Worm (Caenorhabditis elegans) whole organism, L4/young adult: ENCODE results near the gene K01A6.7.
A peak's percentile ranks its signal among the peaks of the same experiment; 100 is the strongest.

Experiments
- W03F9.2 ChIP-seq: fragments of 150-350 bp; optimal IDR thresholded peaks from 2 replicates; lab custom pipeline; 2014; ENCODE audit warnings: missing biosample characterization, missing genetic modification characterization
- dao-5 ChIP-seq: sonication (generic microtip); optimal IDR thresholded peaks from 2 replicates; lab custom pipeline; 2016; ENCODE audit warnings: missing genotype, missing genetic modification characterization, moderate library complexity, missing compliant biosample characterization
- him-1 ChIP-seq: sonication (generic microtip); optimal IDR thresholded peaks from 2 replicates; lab custom pipeline; 2016; ENCODE audit warnings: missing genotype, missing genetic modification reagents, missing genetic modification characterization, missing compliant biosample characterization

The K01A6.7 gene

DNA sequence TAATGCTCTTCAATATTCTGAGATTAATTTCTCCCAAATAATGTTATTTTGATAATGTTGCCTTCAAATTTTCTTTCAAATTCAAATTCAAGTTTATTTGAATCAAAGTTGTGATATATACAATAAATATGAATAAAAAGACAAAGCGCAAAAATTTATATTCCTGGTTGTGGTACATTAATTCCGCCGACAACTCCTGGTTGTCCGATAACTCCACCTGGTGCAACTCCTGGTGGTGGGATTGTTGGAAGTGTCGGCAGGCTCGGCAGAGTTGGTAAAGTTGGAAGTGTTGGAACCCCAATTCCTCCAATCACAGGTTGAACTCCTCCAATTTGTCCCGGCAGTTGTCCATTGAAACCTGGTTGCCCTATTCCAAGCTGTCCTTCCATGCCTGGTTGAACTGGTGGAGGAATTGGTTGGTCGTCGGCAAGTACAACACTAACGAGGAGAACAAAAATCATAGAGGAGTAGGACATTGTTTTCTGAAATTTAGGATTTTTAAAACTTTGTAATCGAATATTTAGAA lies at the start of gene K01A6.7:
TSS of gene K01A6.7 (minus strand) at position 476 of the 526 bp plus-strand sequence.
- TF ChIP-seq W03F9.2 (no peak), him-1 (tag; lab: Kevin White, UChicago) (no peak), dao-5 (tag; lab: Kevin White, UChicago) (no peak)

DNA sequence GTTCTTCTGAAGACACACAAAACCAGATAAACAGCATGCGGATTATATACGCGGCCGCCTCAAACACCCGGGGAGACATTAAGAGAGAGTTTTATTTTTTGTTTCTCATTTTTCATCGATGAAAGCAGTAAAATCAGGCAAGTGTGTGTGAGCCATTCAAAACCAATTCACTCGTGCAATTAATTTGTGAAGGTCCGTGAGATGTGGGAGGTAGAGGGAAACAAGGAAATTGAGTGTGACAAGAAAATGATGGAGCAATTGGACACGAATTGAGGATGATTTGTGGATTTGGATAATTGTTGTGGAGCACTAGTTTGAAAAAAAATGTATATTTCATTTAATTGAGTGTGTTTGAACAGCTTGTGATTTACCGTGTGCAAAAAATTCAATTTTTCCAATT lies 49.4 kb upstream of the K01A6.7 start:
- TF ChIP-seq dao-5 (tag; lab: Kevin White, UChicago) (no peak), W03F9.2 (no peak), him-1 (tag; lab: Kevin White, UChicago) (no peak)

- no peak for TF ChIP-seq W03F9.2
- TF ChIP-seq him-1 (tag; lab: Kevin White, UChicago) = peak; percentile 67
Measured at ce11 chrIV:11785064-11785840, 46.9 kb upstream of the K01A6.7 start.

DNA sequence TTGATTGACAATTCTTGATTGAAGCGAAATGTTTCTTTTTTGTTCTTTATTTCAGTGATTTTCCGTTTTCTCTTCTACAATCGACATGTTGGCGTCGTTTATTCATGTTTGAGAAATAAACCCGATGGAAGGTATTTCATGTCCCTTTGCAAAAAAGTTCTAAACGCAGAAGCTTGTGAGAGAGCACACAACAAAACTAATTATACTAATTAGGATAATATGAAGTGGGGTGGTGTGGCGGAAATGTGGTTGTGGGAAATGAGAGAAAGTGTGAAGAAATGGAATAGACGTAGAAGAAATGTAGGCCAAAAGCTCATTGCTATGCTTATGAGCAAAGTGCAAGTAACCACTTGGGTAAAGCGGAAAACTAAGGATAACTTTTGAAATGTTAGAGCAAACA lies 44.5 kb upstream of the K01A6.7 start:
- no peak for TF ChIP-seq dao-5 (tag; lab: Kevin White, UChicago)
- TF ChIP-seq him-1 (tag; lab: Kevin White, UChicago) = no peak
- no peak for TF ChIP-seq W03F9.2

ce11 chrIV:11779028-11779427 lies 40.7 kb upstream of the K01A6.7 start, which contains the start of gene lpr-2:
TSS of gene lpr-2 (plus strand) at chrIV:11779216.
- no peak for TF ChIP-seq him-1 (tag; lab: Kevin White, UChicago)
- TF ChIP-seq dao-5 (tag; lab: Kevin White, UChicago) = no peak
- TF ChIP-seq W03F9.2 = no peak

- no peak for TF ChIP-seq dao-5 (tag; lab: Kevin White, UChicago)
- TF ChIP-seq him-1 (tag; lab: Kevin White, UChicago) = no peak
- no peak for TF ChIP-seq W03F9.2
Measured at ce11 chrIV:11776968-11777467, 38.7 kb upstream of the K01A6.7 start.

DNA sequence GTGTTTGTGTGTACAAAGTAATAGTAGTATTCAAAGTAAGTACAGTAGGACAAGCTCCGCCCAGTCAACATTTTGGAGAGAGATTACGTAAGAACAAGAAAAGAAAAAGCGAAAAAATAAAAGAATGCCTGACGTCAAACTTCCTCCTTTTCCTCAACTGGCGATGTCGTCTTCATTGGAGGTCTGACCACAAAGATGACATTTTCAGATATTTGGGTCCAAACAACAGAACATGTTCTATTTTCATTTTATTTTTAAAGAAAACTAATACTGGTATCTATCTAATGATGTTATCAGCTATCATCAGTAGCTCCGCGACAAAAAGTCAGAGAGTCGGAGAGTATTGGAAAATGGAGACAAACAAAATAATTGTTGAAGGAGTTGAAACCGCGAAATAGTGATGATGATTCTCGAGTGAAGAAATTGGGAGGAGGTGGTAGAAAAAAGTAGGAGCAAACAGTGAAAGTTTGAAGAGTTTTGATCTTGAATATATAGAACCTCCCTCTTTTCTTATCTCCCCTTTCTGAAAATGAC lies 35.4 kb upstream of the K01A6.7 start, which contains the start of gene lips-5:
TSS of gene lips-5 (minus strand) at position 51 of the 534 bp plus-strand sequence.
- TF ChIP-seq W03F9.2 (no peak), him-1 (tag; lab: Kevin White, UChicago) (no peak), dao-5 (tag; lab: Kevin White, UChicago) (no peak)

DNA sequence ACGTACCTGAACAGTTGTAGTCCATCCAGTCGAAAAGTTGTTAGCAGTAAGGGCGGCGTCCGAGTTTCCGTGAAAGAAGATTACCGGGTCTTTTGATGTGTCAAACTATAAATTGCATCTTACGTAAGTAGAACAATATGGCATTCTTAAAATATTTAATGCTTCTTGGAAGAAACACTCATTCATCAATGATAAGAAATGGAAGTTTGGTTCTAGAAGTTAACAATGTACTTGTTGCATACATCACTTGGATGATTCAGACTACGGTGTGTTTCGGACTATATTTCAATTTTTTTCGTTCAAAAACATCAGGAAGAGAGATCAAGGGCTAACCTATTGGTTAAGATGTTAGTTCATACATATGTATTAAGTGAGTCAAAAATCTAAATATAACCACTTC lies 33.8 kb upstream of the K01A6.7 start:
- no peak for TF ChIP-seq dao-5 (tag; lab: Kevin White, UChicago)
- no peak for TF ChIP-seq W03F9.2
- TF ChIP-seq him-1 (tag; lab: Kevin White, UChicago) = no peak

DNA sequence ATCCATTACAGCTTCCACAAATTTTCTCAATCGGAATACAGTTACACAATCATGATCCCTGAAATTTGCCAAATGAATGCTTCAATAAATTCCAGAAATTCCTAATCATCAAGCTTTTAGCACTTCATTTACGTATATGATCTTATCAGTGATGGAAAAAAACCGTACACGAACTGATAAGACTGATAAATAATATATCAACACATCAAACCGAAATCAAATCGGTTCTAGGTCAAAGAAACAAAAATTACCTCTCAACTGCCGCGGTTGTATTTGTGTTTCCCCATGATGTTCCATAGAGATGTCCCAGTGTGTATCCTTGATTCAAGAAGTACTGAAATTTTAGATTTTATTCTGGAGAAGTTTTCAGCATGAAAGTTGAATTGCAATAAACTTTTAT lies 32.7 kb upstream of the K01A6.7 start:
- TF ChIP-seq W03F9.2 (no peak), dao-5 (tag; lab: Kevin White, UChicago) (no peak), him-1 (tag; lab: Kevin White, UChicago) (no peak)

DNA sequence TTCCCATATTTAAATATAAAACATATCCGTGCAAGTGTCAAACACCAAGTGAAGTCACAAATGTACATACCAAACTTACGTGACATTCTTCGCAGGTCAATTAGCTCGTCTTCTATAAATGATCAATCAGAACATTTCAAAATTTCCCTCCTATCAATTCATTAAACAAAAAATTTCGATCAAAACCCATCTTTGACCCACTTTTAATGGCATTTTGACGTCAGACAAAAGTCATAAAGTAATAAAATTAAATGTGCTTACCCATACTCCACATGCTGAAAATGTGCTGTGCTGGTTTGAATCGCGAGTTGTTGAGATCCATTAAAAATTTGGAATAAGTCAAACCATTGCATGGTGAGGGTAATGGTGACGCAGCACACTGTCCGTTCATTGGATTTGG lies 31.4 kb upstream of the K01A6.7 start:
- no peak for TF ChIP-seq dao-5 (tag; lab: Kevin White, UChicago)
- TF ChIP-seq W03F9.2 = no peak
- no peak for TF ChIP-seq him-1 (tag; lab: Kevin White, UChicago)

ce11 chrIV:11765507-11765906 lies 27.1 kb upstream of the K01A6.7 start:
- TF ChIP-seq him-1 (tag; lab: Kevin White, UChicago) (peak; percentile 77), dao-5 (tag; lab: Kevin White, UChicago) (no peak)

ce11 chrIV:11760700-11761459 lies 22.5 kb upstream of the K01A6.7 start, which contains the start of gene T12A7.2:
TSS of gene T12A7.2 (minus strand) at chrIV:11761111.
- TF ChIP-seq dao-5 (tag; lab: Kevin White, UChicago) = no peak
- no peak for TF ChIP-seq W03F9.2
- no peak for TF ChIP-seq him-1 (tag; lab: Kevin White, UChicago)

DNA sequence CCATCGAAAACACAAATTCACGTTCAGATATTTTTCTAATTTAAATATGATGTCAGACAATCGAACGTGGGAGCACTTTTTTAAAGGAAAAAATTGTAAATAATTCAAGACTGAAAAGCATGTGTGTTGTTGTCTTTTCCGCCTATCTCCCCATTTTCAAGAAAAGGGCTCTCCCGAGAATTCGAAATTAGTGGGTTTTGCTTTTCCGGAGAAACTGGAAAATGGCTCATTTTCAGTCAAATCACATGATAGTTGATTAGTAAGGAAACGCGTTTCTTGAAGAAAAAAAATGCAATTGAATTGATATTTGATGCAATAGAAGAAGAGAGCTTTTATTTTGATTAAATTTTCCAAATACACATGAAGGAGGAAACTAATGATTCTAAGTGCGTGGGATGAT lies 21.5 kb upstream of the K01A6.7 start:
- TF ChIP-seq dao-5 (tag; lab: Kevin White, UChicago) (no peak), W03F9.2 (no peak), him-1 (tag; lab: Kevin White, UChicago) (no peak)
